Fruit fly (Drosophila melanogaster): ENCODE results near the gene Ublcp1.

Gene Ublcp1

DNA sequence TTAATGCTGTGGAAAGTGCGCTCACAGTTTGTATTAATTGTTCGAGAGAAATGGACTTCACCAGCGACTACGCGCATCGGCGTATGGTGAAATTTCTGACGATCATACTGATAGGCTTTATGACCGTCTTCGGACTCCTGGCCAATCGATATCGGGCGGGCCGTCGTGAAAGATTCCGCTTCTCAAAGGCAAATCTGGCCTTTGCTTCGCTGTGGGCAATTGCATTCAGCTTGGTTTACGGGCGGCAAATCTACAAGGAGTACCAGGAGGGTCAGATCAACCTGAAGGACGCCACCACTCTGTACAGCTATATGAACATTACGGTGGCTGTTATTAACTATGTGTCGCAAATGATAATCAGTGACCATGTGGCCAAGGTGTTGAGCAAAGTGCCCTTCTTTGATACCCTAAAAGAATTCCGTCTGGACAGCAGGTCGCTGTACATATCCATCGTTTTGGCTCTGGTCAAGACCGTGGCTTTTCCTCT is 9.6 kb upstream of the Ublcp1 start, which contains the start of gene Gr94a:
TSS of gene Gr94a (plus strand) at position 51 of the 487 bp plus-strand sequence.
- no peak for TF ChIP-seq noc (tag; optimal IDR thresholded peaks at IDR 0.05)

DNA sequence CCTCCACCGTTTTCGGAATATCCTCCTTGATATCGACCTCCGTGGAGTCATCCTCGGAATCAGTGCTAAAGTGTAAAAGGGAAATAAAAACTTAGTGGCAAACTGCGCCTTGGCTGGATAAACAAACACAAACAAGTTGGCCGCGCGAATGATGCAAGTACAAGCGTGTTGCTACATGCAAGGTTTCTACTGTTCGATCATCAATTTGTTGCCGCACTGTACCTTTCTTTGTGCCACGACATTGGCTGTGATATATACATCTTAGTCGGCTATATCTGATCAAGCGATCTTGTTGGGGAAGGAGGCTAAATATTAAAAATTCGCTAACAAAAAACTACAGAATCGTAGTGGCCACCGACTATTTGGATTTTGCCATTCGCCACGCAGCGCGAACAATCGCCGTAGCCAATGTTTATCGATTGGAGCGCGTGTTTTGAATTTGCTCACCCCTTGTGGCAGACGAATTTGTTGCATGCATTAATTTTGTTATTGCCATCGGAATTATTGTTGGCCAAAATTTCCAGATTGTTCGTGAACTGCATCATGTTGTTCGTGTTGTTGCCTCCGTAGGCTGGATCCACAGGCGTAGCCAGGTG is 8.1 kb upstream of the Ublcp1 start:
- no peak for TF ChIP-seq noc (tag; optimal IDR thresholded peaks at IDR 0.05)

DNA sequence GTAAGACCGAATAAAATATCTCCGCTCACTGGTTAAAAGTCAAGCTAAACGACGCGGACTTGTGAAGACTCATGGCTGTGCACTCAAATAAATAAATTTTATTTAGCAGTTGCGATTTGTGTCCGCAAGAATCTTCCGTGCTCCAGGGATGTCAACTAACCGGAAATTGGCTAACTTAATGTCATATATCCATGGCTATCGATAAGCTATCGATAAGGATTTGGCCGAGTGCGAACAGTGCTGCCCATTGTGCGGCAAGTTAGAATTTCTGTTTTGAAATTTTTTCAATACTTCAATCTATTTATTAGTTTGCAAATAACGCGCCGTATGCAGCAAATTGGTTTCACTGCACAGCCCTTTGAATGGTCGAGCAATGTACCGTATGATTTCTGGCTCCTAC is 7.4 kb upstream of the Ublcp1 start, which contains the start of gene p53:
TSS of gene p53 (minus strand) at position 147 of the 400 bp plus-strand sequence.
- TF ChIP-seq noc (tag; optimal IDR thresholded peaks at IDR 0.05), result no peak

DNA sequence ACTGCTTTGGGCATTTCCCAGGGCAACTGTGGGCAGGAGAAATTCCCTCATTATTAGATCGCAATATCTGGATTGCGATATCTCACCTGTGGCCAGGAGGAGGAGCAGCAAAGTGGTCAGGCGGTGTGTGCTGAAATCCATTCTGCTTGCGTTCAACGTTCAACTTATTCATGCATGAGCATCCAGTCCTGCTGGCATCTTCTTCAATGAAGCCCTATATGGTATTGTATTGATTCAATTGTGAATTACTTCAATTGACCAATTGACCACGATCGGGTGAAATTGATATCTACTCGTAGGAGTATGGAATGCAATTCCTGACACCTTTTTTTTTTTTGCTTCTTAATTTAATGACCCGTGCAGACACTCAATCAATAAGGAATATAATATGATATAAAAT is 5.2 kb upstream of the Ublcp1 start:
- no peak for TF ChIP-seq noc (tag; optimal IDR thresholded peaks at IDR 0.05)

DNA sequence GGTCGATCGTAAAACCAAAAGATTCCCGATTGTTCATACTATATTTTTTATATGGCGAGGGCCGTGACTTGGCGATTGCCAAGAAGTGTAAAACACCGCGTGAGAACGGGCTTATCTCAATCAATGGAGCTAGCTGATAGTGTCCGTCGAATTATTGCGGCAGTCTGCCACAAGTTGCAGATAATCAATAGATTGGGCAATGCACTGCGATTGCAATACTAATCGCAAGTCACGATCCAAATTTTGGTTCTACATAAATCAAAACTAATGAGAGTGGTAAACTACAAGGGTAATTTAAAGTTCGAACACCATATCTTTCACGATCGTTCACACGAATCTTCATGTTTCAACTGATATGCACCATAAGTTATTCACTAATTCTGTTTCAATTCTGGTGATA is 4.5 kb upstream of the Ublcp1 start:
- no peak for TF ChIP-seq noc (tag; optimal IDR thresholded peaks at IDR 0.05)

DNA sequence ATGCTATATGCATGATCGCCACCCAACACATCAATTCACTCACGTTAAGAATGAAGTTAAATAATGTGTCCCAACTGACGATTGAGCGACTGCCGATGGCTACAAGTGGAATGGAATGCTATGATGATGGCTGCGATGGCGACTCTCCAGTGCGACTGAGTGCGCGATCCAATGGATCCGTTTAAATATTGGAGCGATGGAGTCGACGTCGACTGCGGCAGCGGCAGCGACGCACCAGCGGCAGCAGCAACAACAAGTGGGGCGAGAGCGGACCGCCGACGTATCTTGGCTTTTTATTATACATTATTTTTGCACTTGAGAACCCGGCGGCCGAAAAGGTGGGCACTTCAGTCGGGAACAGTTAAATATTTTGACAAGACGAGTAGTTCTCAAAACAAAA is 3.9 kb upstream of the Ublcp1 start:
- no peak for TF ChIP-seq noc (tag; optimal IDR thresholded peaks at IDR 0.05)

DNA sequence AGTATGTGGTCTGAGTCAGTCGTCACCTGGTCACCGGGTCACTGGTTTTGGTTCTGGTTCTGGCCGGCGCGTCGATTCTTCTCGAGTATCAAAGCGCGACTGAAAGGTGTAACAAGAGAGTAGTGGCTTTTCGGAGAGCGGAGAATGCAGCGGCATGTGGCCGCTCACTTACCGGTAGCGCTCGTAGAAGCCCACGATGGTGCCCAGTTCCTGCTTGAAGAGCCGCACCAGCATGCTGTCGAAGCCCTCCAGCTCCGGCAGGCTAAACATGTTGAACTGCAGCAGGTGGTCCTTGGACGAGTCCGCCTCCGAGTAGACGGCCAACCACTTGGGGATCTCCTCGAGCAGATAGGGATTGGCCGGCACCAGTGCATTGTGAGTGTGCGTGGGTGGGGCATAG is 2.4 kb upstream of the Ublcp1 start, which contains the start of gene Ctns:
TSS of gene Ctns (minus strand) at position 101 of the 400 bp plus-strand sequence.
- TF ChIP-seq noc (tag; optimal IDR thresholded peaks at IDR 0.05), result no peak

DNA sequence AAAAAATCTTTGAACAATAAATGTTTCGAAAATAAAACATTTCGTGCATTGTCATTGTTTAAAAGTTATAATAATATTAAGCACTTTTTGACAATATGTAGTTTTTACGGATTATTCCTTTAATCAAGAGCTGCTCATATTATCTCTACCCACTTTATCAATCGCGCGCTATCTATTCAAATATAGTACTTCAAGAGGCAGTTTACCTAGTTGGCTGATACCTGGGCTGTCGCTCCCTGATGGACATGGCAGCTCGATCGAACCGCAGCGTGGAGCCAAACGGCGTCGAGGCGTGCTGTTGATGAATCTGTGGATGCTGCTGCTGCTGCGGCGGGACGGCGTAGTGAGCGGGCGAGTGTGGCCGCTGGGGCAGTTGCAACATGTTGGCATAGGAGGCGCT is 1.1 kb upstream of the Ublcp1 start:
- TF ChIP-seq noc (tag; optimal IDR thresholded peaks at IDR 0.05), result no peak

DNA sequence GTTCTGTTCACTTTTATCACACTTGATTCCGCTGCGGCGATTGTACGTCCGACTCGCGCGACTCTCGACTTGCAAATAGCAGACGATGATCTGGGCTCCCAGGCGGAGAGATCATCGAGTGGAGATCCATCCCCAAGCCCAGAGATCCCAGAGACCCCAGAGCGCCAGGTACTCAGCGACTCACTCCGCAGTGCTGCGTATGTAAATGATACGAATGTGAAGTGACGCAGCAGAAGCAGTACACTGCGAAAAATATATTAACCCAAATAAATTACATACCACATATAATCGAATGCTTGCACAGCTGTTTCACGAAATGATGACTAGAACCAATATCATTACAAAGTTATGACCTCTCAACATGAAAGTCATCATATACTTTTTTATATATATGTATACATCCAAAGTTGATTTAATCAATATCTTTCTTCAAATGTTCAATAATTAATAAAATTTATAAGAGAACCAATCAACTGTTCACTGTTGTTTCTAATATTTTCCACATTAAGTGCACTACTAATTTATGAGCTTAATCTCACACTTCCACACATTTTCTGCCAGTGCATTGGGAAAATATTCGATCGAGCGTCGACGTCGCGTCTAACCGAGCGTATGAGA is 6.0 kb downstream of the Ublcp1 start, which contains the start of gene CG17111:
TSS of gene CG17111 (minus strand) at position 51 of the 618 bp plus-strand sequence.
- no peak for TF ChIP-seq noc (tag; optimal IDR thresholded peaks at IDR 0.05)

DNA sequence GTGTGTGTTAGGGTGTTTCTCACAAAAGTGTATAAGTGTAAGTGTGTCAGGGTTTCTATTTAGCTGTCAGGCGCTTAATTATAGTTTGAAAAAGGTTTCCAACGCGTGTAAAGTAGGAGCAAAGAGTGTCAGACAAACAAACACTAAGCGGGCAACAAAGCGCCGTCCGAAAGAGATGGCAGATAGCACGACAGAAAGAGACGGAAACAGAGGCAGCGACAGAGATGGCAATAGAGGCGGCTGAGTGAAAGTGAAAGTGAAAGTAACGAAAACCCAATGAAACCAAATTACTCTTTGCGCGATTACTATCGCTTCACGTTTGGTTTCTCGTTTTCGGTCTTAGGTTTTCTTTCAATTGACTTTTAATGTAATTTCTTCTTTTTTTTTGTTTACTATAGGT is 13.2 kb downstream of the Ublcp1 start:
- no peak for TF ChIP-seq noc (tag; optimal IDR thresholded peaks at IDR 0.05)

DNA sequence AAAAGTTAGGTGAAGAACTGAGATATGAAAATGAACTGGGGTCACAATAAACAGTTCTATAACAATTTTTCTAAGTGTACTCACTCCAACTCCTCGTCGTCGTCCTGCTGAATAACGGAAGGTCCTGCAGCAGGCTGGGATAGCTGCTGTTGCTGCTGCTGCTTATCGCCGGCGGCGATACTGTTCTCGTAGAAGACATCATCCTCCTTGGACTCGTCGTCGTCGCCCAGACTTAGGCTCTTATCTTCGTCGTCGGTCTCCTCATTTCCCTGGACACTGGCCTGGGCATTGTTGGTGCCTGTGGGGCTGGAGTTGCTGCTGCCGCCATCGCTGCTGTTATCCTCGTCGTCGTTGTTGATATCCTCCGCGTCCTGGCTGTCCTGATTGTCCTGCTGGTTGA is 20.0 kb downstream of the Ublcp1 start:
- TF ChIP-seq noc (tag; optimal IDR thresholded peaks at IDR 0.05), result no peak

DNA sequence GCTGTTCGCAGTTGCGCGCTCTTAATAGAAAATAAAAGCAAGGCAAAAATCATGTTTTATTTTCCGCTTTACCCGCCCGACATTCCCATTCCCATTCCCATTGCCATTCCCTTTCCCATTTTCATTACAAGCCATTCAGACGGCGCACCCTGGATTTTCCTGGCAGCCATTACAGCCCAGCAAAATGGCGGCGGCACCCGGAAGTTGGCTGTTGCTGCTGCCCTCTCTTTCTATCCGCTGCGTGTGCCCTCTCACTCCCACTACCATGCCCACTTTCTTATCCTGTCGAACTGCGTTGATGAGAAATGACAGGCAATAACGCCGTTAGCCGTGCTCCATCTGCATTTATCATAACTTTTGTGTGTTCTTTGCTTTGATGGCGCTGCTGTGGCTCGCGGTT is 27.0 kb downstream of the Ublcp1 start:
- TF ChIP-seq noc (tag; optimal IDR thresholded peaks at IDR 0.05), result no peak

DNA sequence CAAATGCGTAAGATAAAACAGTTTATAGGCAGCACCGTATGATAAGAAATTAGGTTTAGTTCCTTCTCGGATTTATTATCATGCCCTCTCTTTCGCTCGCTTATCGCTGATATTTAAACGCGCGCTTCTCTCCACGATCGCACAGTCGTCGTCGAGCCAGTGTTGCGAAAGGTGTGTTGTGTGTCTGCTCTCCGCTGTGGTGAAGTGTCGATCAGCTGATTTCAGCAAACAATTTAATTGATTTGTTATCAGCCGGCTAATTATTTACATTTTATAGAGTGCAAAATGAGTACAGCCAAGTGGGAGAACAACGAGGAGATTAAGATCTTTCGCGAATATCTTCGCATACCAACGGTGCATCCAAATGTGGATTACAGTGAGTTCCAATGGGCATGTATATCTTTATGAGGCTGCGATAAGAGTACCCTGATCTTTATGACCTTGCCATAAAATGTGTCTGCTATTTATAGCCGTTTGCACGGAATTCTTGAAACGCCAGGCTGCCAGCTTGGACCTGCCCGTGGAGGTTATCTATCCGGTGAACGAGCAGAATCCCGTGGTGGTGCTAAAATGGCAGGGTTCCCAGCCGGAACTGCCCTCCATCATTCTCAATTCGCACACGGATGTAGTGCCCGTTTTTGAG is 30.4 kb downstream of the Ublcp1 start, which contains the start of the genes CG17110 and CG6726:
TSS of gene CG17110 (plus strand) at position 139 of the 643 bp plus-strand sequence.
TSS of gene CG6726 (plus strand) at position 139 of the 643 bp plus-strand sequence.
- TF ChIP-seq noc (tag; optimal IDR thresholded peaks at IDR 0.05), result peak; percentile 39

DNA sequence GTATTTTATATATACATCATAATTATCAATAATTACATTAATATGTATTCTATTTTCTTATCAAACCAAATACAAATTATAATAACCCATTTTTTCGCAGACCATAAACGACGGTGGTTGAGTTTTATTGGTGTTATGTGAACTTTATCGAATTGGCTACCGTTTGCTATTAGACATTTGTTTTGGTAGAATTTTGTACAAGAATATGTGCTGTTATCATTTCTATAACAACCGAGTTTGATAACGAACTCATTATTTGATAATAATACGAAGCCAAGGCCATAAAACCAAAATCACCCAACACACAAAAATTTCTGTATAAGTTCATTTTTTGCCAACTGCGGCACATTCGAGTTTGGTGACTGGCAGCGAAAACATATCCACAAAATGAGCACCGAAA is 34.1 kb downstream of the Ublcp1 start, which contains the start of gene CG17109:
TSS of gene CG17109 (plus strand) at position 345 of the 400 bp plus-strand sequence.
- no peak for TF ChIP-seq noc (tag; optimal IDR thresholded peaks at IDR 0.05)

DNA sequence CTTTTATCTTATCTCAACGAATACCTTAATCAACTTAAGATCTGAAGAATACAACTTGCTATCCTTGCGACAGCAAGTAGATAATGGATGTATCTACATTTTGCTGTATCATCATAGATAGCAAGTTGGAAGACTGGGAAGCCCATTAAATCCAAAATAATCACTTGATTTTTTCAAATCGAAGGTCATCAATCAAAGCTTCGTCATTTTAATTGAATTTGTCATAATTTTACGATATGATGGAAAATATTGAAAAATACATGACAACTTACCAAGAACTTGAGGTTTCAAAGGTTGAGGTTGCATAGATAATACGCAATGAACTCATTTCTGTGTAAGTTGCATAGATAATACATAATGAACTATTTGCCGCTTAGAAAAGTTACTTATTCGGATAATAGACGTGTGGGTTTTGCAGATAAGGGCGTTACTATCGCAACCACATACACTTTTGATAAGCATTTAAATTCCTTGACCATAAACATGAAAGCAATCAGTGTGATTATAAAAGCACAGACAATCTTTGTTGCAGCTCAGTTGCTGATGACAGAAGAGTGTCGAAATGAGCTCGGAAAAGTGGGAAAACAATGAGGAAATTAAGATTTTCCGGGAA is 36.0 kb downstream of the Ublcp1 start, which contains the start of gene CG6733:
TSS of gene CG6733 (plus strand) at position 532 of the 613 bp plus-strand sequence.
- peak; percentile 32 for TF ChIP-seq noc (tag; optimal IDR thresholded peaks at IDR 0.05)

DNA sequence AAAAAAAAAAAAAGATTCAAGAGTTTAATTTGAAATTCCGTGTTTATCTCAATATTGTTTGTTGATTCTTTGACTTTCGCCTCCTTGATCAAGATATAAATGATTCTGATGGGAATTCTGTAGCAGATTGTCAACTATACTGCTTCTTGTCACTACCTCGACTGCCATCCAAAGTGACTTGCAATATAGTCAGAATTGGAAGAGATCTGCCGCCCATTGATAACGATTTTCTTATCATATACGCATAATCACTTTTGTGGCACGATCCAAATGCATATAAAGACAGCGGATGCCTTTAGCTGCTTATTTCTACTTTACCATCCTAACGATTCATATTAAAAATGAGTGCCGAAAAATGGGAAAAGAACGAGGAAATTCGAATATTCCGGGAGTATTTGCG is 37.9 kb downstream of the Ublcp1 start, which contains the start of gene CG6738:
TSS of gene CG6738 (plus strand) at position 301 of the 400 bp plus-strand sequence.
- TF ChIP-seq noc (tag; optimal IDR thresholded peaks at IDR 0.05), result no peak

All from whole organism, larva.